Worm (Caenorhabditis elegans) whole organism, dauer: ENCODE results near the gene fil-2.

Experiments used
- unc-62 ChIP-seq: sonication (generic microtip); optimal IDR thresholded peaks from 2 replicates; lab custom pipeline; 2017; ENCODE audit warnings: missing biosample characterization, missing genetic modification reagents, missing genetic modification characterization

Gene fil-2

ce11 chrV:6250959-6251598 lies 27.8 kb upstream of the fil-2 start:
- no peak for TF ChIP-seq unc-62

ce11 chrV:6253936-6254335 lies 24.9 kb upstream of the fil-2 start:
- TF ChIP-seq unc-62 = no peak

- no peak for TF ChIP-seq unc-62
Observed at ce11 chrV:6259139-6259538, 19.7 kb upstream of the fil-2 start, which contains the start of gene K08B12.1. Gene K08B12.1 (plus strand): TSS chrV:6259367.

- TF ChIP-seq unc-62 = no peak
Observed at ce11 chrV:6267237-6267812, 11.5 kb upstream of the fil-2 start, which contains the start of gene mrck-1. Gene mrck-1 (minus strand): TSS chrV:6267287.

ce11 chrV:6267978-6268377 lies 10.9 kb upstream of the fil-2 start:
- TF ChIP-seq unc-62 = no peak

ce11 chrV:6268526-6268925 lies 10.3 kb upstream of the fil-2 start:
- TF ChIP-seq unc-62 = no peak

ce11 chrV:6268961-6269360 lies 9.9 kb upstream of the fil-2 start:
- no peak for TF ChIP-seq unc-62

ce11 chrV:6270097-6270496 lies 8.7 kb upstream of the fil-2 start:
- no peak for TF ChIP-seq unc-62

ce11 chrV:6270552-6270951 lies 8.3 kb upstream of the fil-2 start, which contains the start of gene F31F7.2:
Gene F31F7.2 (plus strand): TSS chrV:6270852.
- no peak for TF ChIP-seq unc-62

ce11 chrV:6275209-6275608 lies 3.6 kb upstream of the fil-2 start:
- TF ChIP-seq unc-62 = no peak

ce11 chrV:6276205-6276604 lies 2.6 kb upstream of the fil-2 start, which contains the start of gene F31F7.1:
Gene F31F7.1 (plus strand): TSS chrV:6276439.
- no peak for TF ChIP-seq unc-62

ce11 chrV:6277178-6277834 lies 1.5 kb upstream of the fil-2 start:
- no peak for TF ChIP-seq unc-62

ce11 chrV:6280067-6280466 lies 1.2 kb downstream of the fil-2 start:
- TF ChIP-seq unc-62 = no peak

- TF ChIP-seq unc-62 = no peak
Observed at ce11 chrV:6281175-6281574, 2.3 kb downstream of the fil-2 start, which contains the start of the genes K12B6.4 and spe-49. Gene K12B6.4 (minus strand): TSS chrV:6281275. Gene spe-49 (plus strand): TSS chrV:6281359.

- TF ChIP-seq unc-62 = no peak
Observed at ce11 chrV:6286343-6286742, 7.5 kb downstream of the fil-2 start, which contains the start of gene srn-1. Gene srn-1 (minus strand): TSS chrV:6286443.

- TF ChIP-seq unc-62 = no peak
Observed at ce11 chrV:6288607-6289006, 9.8 kb downstream of the fil-2 start, which contains the start of gene K12B6.11. Gene K12B6.11 (plus strand): TSS chrV:6288907.

ce11 chrV:6291301-6291700 lies 12.5 kb downstream of the fil-2 start:
- TF ChIP-seq unc-62 = no peak

- no peak for TF ChIP-seq unc-62
Observed at ce11 chrV:6292401-6292800, 13.6 kb downstream of the fil-2 start, which contains the start of gene K12B6.9. Gene K12B6.9 (minus strand): TSS chrV:6292666.
